Worm (Caenorhabditis elegans): ENCODE measurements around the gene din-1.

Gene din-1

DNA sequence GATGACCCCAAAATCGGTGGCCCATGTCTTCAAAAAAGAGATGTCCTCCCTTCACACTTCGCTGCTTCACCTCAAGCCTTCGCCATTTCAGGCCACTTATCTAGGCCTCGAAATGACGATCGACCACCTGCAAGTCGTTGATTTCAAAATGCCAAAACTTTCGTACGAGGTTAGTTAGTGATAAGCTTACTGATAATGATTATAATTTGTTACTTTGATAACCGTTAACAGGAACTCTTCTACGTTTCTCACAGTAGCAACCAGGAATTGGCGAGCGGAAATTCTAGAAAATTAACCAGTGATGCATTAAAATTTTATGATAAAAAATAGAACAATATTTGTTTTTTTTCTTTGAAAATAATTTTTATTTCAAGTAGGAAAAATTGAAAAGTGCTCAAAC, 13.5 kb upstream of the din-1 start:
- TF ChIP-seq flh-1 (GFP tag; optimal IDR thresholded peaks at IDR 0.05) (no peak), drap-1 (GFP tag; optimal IDR thresholded peaks at IDR 0.05) (no peak), nhr-28 (tag; optimal IDR thresholded peaks at IDR 0.05) (no peak), ceh-83 (GFP tag; optimal IDR thresholded peaks at IDR 0.05) (no peak), zip-8 (tag; optimal IDR thresholded peaks at IDR 0.05) (no peak), elt-1 (tag; optimal IDR thresholded peaks at IDR 0.05; ENCODE audit: borderline replicate concordance, insufficient read depth) (no peak), sptf-1 (tag; optimal IDR thresholded peaks at IDR 0.05) (no peak), snpc-4 (tag; optimal IDR thresholded peaks at IDR 0.05) (no peak), tbx-8 (GFP tag; optimal IDR thresholded peaks at IDR 0.05) (no peak), ceh-43 (GFP tag; optimal IDR thresholded peaks at IDR 0.05) (no peak), ces-1 (GFP tag; optimal IDR thresholded peaks at IDR 0.05) (no peak), unc-62 (GFP tag; optimal IDR thresholded peaks at IDR 0.05) (no peak), nhr-76 (tag; optimal IDR thresholded peaks at IDR 0.05) (no peak), ztf-11 (tag; optimal IDR thresholded peaks at IDR 0.05) (no peak), unc-39 (tag; optimal IDR thresholded peaks at IDR 0.05) (no peak), unc-120 (tag; optimal IDR thresholded peaks at IDR 0.05; ENCODE audit: poor library complexity, severe bottlenecking) (no peak), ham-2 (GFP tag; optimal IDR thresholded peaks at IDR 0.05) (no peak), mep-1 (tag; optimal IDR thresholded peaks at IDR 0.05) (no peak), bed-3 (GFP tag; optimal IDR thresholded peaks at IDR 0.05) (no peak), lsy-2 (tag; optimal IDR thresholded peaks at IDR 0.05) (no peak)

DNA sequence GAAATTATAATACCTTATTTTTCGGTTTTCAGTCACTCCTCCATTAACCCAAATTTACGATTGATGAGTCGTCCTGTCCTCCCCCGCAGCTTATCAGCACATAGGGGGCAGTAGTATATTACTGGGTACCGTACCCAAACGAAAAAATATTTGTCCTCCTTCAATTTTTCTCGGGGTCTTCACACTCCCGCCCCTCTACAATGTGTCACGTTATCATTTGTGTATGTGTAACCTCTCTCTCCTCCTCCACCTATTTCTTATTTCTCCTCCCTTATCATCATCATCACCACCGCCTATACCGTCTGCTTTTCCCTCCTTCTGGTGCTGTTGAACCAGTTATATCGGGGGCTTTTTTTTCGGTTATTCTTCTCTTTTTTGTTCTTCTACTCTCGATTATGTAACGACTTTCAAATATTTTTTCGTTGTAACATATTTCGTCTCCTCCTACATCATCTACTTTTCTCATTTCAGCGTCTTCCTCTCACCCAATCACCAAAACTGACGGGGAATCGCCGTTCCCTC, 12.9 kb upstream of the din-1 start, which contains the start of gene ghi-1:
Gene ghi-1, plus strand, starts transcription at position 472 of the 522 bp plus-strand sequence.
- TF ChIP-seq cnd-1 (tag; optimal IDR thresholded peaks at IDR 0.05): no peak
- no peak for TF ChIP-seq nhr-237 (tag; optimal IDR thresholded peaks at IDR 0.05)
- TF ChIP-seq nhr-28 (tag; optimal IDR thresholded peaks at IDR 0.05): no peak
- TF ChIP-seq ces-1 (GFP tag; optimal IDR thresholded peaks at IDR 0.05): no peak

ce11 chrII:11645383-11645782, 12.0 kb upstream of the din-1 start:
- no peak for TF ChIP-seq ceh-39 (tag; optimal IDR thresholded peaks at IDR 0.05)
- TF ChIP-seq M03D4.4 (tag; optimal IDR thresholded peaks at IDR 0.05): no peak
- no peak for TF ChIP-seq unc-39 (tag; optimal IDR thresholded peaks at IDR 0.05)
- TF ChIP-seq flh-1 (GFP tag; optimal IDR thresholded peaks at IDR 0.05): no peak
- no peak for TF ChIP-seq nhr-76 (tag; optimal IDR thresholded peaks at IDR 0.05)
- TF ChIP-seq ces-1 (GFP tag; optimal IDR thresholded peaks at IDR 0.05): no peak
- TF ChIP-seq lin-13 (tag; optimal IDR thresholded peaks at IDR 0.05): no peak
- TF ChIP-seq bed-3 (GFP tag; optimal IDR thresholded peaks at IDR 0.05): no peak
- TF ChIP-seq ceh-43 (GFP tag; optimal IDR thresholded peaks at IDR 0.05): no peak
- TF ChIP-seq unc-62 (GFP tag; optimal IDR thresholded peaks at IDR 0.05): no peak
- no peak for TF ChIP-seq pha-4 (tag; optimal IDR thresholded peaks at IDR 0.05)
- no peak for TF ChIP-seq tbx-8 (GFP tag; optimal IDR thresholded peaks at IDR 0.05)
- TF ChIP-seq mep-1 (tag; optimal IDR thresholded peaks at IDR 0.05): no peak
- TF ChIP-seq drap-1 (GFP tag; optimal IDR thresholded peaks at IDR 0.05): no peak
- no peak for TF ChIP-seq nhr-237 (tag; optimal IDR thresholded peaks at IDR 0.05)
- TF ChIP-seq ceh-83 (GFP tag; optimal IDR thresholded peaks at IDR 0.05): no peak

ce11 chrII:11644535-11644934, 11.1 kb upstream of the din-1 start:
- TF ChIP-seq drap-1 (GFP tag; optimal IDR thresholded peaks at IDR 0.05) (no peak), ztf-11 (tag; optimal IDR thresholded peaks at IDR 0.05) (no peak), sptf-1 (tag; optimal IDR thresholded peaks at IDR 0.05) (no peak), lsy-2 (tag; optimal IDR thresholded peaks at IDR 0.05) (no peak), unc-39 (tag; optimal IDR thresholded peaks at IDR 0.05) (no peak), pha-4 (tag; optimal IDR thresholded peaks at IDR 0.05) (no peak), unc-62 (GFP tag; optimal IDR thresholded peaks at IDR 0.05) (no peak), mls-2 (tag; optimal IDR thresholded peaks at IDR 0.05) (no peak), lin-32 (GFP tag; optimal IDR thresholded peaks at IDR 0.05) (no peak), bed-3 (GFP tag; optimal IDR thresholded peaks at IDR 0.05) (no peak), unc-120 (tag; optimal IDR thresholded peaks at IDR 0.05; ENCODE audit: poor library complexity, severe bottlenecking) (no peak)

DNA sequence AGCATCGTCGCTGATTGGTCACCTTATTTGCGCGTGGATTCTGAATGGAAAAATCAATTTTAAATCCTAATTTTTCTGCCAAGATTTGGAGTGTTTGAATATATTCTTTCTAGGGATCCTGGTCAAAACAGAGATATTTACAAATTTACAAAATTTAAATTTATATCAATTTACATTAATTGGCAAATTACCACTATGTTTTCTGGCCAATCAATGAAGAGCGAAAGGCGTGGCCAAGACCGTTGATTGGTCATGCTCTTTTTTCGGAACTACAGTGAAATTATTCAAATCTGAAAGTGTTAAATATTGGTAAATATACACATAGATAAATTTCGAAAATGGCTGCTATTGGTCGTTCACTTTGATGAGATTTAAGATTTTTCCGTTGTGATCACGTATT, 9.3 kb upstream of the din-1 start:
- TF ChIP-seq sem-2 (GFP tag; optimal IDR thresholded peaks at IDR 0.05): no peak
- TF ChIP-seq unc-39 (tag; optimal IDR thresholded peaks at IDR 0.05): no peak
- TF ChIP-seq zip-8 (tag; optimal IDR thresholded peaks at IDR 0.05): no peak
- TF ChIP-seq bed-3 (GFP tag; optimal IDR thresholded peaks at IDR 0.05): no peak
- TF ChIP-seq ceh-83 (GFP tag; optimal IDR thresholded peaks at IDR 0.05): no peak
- TF ChIP-seq flh-1 (GFP tag; optimal IDR thresholded peaks at IDR 0.05): no peak
- no peak for TF ChIP-seq M03D4.4 (tag; optimal IDR thresholded peaks at IDR 0.05)
- no peak for TF ChIP-seq pha-4 (tag; optimal IDR thresholded peaks at IDR 0.05)
- TF ChIP-seq drap-1 (GFP tag; optimal IDR thresholded peaks at IDR 0.05): no peak
- no peak for TF ChIP-seq unc-62 (GFP tag; optimal IDR thresholded peaks at IDR 0.05)
- TF ChIP-seq nhr-28 (tag; optimal IDR thresholded peaks at IDR 0.05): no peak
- no peak for TF ChIP-seq elt-1 (tag; optimal IDR thresholded peaks at IDR 0.05; ENCODE audit: borderline replicate concordance, insufficient read depth)

Measured in whole organism, mixed stage, embryonic.